Fruit fly (Drosophila melanogaster): ENCODE results near the gene atilla.
A peak's percentile ranks its signal among the peaks of the same experiment; 100 is the strongest.

Gene atilla

DNA sequence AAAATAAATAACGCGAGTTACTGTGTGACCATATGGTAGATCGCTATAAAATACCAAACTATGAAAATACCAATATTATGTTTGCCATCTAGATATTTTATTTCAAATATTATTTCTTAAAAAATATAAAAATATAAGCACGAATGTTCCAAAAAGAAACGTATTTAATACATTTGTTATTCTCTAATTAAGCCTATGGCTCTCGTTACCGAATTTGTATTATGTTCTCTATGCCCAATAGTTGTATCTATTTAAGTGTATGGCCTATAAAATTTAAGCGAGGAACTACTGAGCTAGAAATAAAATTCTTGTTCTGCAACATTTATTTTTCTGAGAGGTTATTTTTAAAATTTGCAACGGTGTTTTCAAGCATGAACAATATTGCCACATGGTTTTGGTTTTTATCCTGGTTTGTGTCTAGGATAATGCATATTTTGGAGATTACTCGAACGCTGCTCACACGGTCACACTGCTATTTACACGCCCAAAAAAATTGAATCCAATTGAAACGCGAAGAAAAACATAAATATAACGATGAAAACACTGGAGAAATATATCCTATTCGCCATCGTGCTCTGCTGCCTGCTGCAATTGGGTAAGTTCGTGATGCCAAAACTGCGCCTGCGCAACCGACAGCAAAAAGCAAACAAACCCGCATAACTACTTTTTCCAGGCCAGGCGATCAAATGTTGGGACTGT lies 5.0 kb downstream of the atilla start, which contains the start of the genes CG6583 and crok (continued):
- peak; percentile 36 for TF ChIP-seq CG4617 (GFP tag; optimal IDR thresholded peaks at IDR 0.05; ENCODE audit: borderline replicate concordance)
- peak; percentile 53 for TF ChIP-seq Med (GFP tag)
- no peak for TF ChIP-seq CG12219 (GFP tag; optimal IDR thresholded peaks at IDR 0.05)
- TF ChIP-seq insv (GFP tag; optimal IDR thresholded peaks at IDR 0.05) = peak in 1 of 2 experiments; percentile 5
- no peak for TF ChIP-seq CG13775 (GFP tag; optimal IDR thresholded peaks at IDR 0.05)
- peak; percentile 57 for TF ChIP-seq Ets65A (GFP tag)
- TF ChIP-seq sim (GFP tag; IDR thresholded peaks at IDR 0.05) = no peak
- peak; percentile 62 for TF ChIP-seq Lhr (GFP tag; optimal IDR thresholded peaks at IDR 0.05)
- TF ChIP-seq CG2712 (tag; optimal IDR thresholded peaks at IDR 0.05) = no peak
- TF ChIP-seq HmgZ (tag; optimal IDR thresholded peaks at IDR 0.05) = no peak
- TF ChIP-seq CG8944 (GFP tag; optimal IDR thresholded peaks at IDR 0.05) = no peak
- TF ChIP-seq CG32532 (GFP tag; IDR thresholded peaks at IDR 0.05) = no peak
- no peak for TF ChIP-seq CG2199 (GFP tag; IDR thresholded peaks at IDR 0.05)
- no peak for TF ChIP-seq Fer3 (tag; optimal IDR thresholded peaks at IDR 0.05)
- no peak for TF ChIP-seq NC2β (GFP tag; optimal IDR thresholded peaks at IDR 0.05)
- TF ChIP-seq CG10147 (GFP tag; optimal IDR thresholded peaks at IDR 0.05) = no peak
- TF ChIP-seq ewg (GFP tag; optimal IDR thresholded peaks at IDR 0.05) = peak; percentile 63
- TF ChIP-seq CG16813 (GFP tag; IDR thresholded peaks at IDR 0.05; ENCODE audit: partially characterized antibody) = 0 out of 3 replicates have a peak, but pooled peaks have one; percentile 13
- TF ChIP-seq CG14710 (tag; optimal IDR thresholded peaks at IDR 0.05) = peak; percentile 78
- TF ChIP-seq Sox100B (GFP tag; optimal IDR thresholded peaks at IDR 0.05) = no peak
- TF ChIP-seq tll (GFP tag; optimal IDR thresholded peaks at IDR 0.05) = no peak
- TF ChIP-seq Xbp1 (GFP tag; optimal IDR thresholded peaks at IDR 0.05) = no peak
- TF ChIP-seq Sry-δ (GFP tag; optimal IDR thresholded peaks at IDR 0.05) = peak; percentile 33
- no peak for TF ChIP-seq CG2678 (tag; optimal IDR thresholded peaks at IDR 0.05)
- TF ChIP-seq Hr3 (GFP tag; optimal IDR thresholded peaks at IDR 0.05) = no peak
- TF ChIP-seq Drgx (GFP tag; IDR thresholded peaks at IDR 0.05) = no peak
- TF ChIP-seq Lim3 (GFP tag; IDR thresholded peaks at IDR 0.05) = no peak
- TF ChIP-seq unc-4 (GFP tag; IDR thresholded peaks at IDR 0.05; ENCODE audit: partially characterized antibody) = no peak
- TF ChIP-seq bcd (GFP tag; optimal IDR thresholded peaks at IDR 0.05) = peak; percentile 12
- TF ChIP-seq Ets97D (GFP tag; optimal IDR thresholded peaks at IDR 0.05) = peak; percentile 24
- TF ChIP-seq so (GFP tag; IDR thresholded peaks at IDR 0.05) = no peak
- peak; percentile 36 for TF ChIP-seq sqz (GFP tag; optimal IDR thresholded peaks at IDR 0.05)
- peak; percentile 12 for TF ChIP-seq CoRest (tag; optimal IDR thresholded peaks at IDR 0.05)
- TF ChIP-seq CG17829 (tag; optimal IDR thresholded peaks at IDR 0.05) = peak; percentile 21
- no peak for TF ChIP-seq CG10654 (GFP tag; optimal IDR thresholded peaks at IDR 0.05)
- peak; percentile 51 for TF ChIP-seq CG2116 (GFP tag; optimal IDR thresholded peaks at IDR 0.05)

DNA sequence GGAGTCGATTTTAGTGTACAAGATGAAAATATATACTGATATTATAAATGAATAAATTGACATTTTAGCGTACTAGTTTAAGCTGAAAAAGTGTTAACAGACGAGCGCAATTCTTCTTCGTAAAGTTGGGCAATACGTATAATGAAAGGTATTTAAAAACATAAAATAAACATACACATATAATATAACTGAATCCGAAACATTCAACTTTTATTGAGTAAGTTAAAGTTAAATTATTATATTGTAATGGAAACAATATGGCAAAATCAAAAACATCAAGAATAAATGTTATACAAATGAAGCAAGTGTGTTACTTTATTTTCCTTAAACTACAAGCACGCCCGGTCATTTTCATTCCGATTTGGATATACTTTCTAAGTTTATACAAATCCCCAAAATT lies 7.4 kb downstream of the atilla start, which contains the start of gene CG17217:
CG17217 (plus strand) TSS at position 301 of the 400 bp plus-strand sequence.
- TF ChIP-seq Poxn (GFP tag; IDR thresholded peaks at IDR 0.05) (no peak), HLH4C (GFP tag; IDR thresholded peaks at IDR 0.05; ENCODE audit: partially characterized antibody) (no peak), pho (GFP tag; optimal IDR thresholded peaks at IDR 0.05) (no peak), az2 (GFP tag; optimal IDR thresholded peaks at IDR 0.05) (no peak), CG5245 (GFP tag; optimal IDR thresholded peaks at IDR 0.05) (no peak), Bteb2 (GFP tag; optimal IDR thresholded peaks at IDR 0.05) (no peak), hth (optimal IDR thresholded peaks at IDR 0.05) (no peak), CG10565 (GFP tag; optimal IDR thresholded peaks at IDR 0.05) (no peak), tna (GFP tag; IDR thresholded peaks at IDR 0.05; ENCODE audit: partially characterized antibody) (no peak), CG10654 (GFP tag; optimal IDR thresholded peaks at IDR 0.05) (no peak), Dip3 (GFP tag; optimal IDR thresholded peaks at IDR 0.05) (no peak), usp (GFP tag; optimal IDR thresholded peaks at IDR 0.05) (no peak), CG12155 (GFP tag; optimal IDR thresholded peaks at IDR 0.05) (no peak)

Measured in whole organism, embryonic.